Worm (Caenorhabditis elegans): ENCODE measurements around the gene C04C11.1.
"Not testable (repeated sequence)": the region's sequence is repeated elsewhere in the genome, so short reads cannot be mapped to it uniquely, and the experiment has no call there.

Gene C04C11.1

ce11 chrX:14020290-14020689 is at the start of gene C04C11.1:
TSS of gene C04C11.1 (plus strand) at chrX:14020590.
- TF ChIP-seq attf-4 (tag; optimal IDR thresholded peaks at IDR 0.05) (no peak), nhr-42 (GFP tag; IDR thresholded peaks at IDR 0.05) (no peak), ctbp-1 (GFP tag; IDR thresholded peaks at IDR 0.05) (no peak), zfp-3 (GFP tag; conservative IDR thresholded peaks at IDR 0.05) (no peak), mes-2 (tag; optimal IDR thresholded peaks at IDR 0.05; ENCODE audit: poor library complexity, severe bottlenecking) (no peak), F26F4.8 (GFP tag; conservative IDR thresholded peaks at IDR 0.05) (no peak), dmd-6 (GFP tag; IDR thresholded peaks at IDR 0.05) (no peak), F44E2.7 (GFP tag; IDR thresholded peaks at IDR 0.05) (no peak)

- TF ChIP-seq madf-5 (GFP tag; IDR thresholded peaks at IDR 0.05): peak; percentile 77 to 83; a peak in 3 of 4 replicates
- peak; percentile 76 for TF ChIP-seq php-3 (GFP tag; IDR thresholded peaks at IDR 0.05)
- peak; percentile 87 for TF ChIP-seq nhr-41 (GFP tag; IDR thresholded peaks at IDR 0.05)
- 0 out of 2 replicates have a peak, but pooled peaks have one; percentile 51 for TF ChIP-seq D1046.2 (GFP tag; IDR thresholded peaks at IDR 0.05)
- peak; percentile 89 for TF ChIP-seq snpc-1.2 (GFP tag; IDR thresholded peaks at IDR 0.05)
- peak; percentile 90 for TF ChIP-seq egl-43 (GFP tag; IDR thresholded peaks at IDR 0.05)
- peak; percentile 32; the same call in 1 of the 2 replicates for TF ChIP-seq hmg-1.1 (GFP tag; IDR thresholded peaks at IDR 0.05)
- TF ChIP-seq dmd-6 (GFP tag; IDR thresholded peaks at IDR 0.05): peak; percentile 52; the same call in 1 of the 2 replicates
- peak; percentile 86 for TF ChIP-seq dmd-9 (GFP tag; IDR thresholded peaks at IDR 0.05)
- TF ChIP-seq zfp-3 (GFP tag; conservative IDR thresholded peaks at IDR 0.05): 0 out of 2 replicates have a peak, but pooled peaks have one; percentile 54
- TF ChIP-seq ZK337.2 (GFP tag; IDR thresholded peaks at IDR 0.05): peak; percentile 52; the same call in 1 of the 2 replicates
- TF ChIP-seq nhr-42 (GFP tag; IDR thresholded peaks at IDR 0.05): peak; percentile 38; the same call in 1 of the 2 replicates
- peak; percentile 76; the same call in 1 of the 2 replicates for TF ChIP-seq F44E2.7 (GFP tag; IDR thresholded peaks at IDR 0.05)
- TF ChIP-seq tra-1 (GFP tag; IDR thresholded peaks at IDR 0.05): peak; percentile 93
- peak; percentile 74 for TF ChIP-seq lin-38 (GFP tag; IDR thresholded peaks at IDR 0.05)
- peak; percentile 47; the same call in 1 of the 2 replicates for TF ChIP-seq saeg-2 (GFP tag; IDR thresholded peaks at IDR 0.05)
- peak; percentile 81 for TF ChIP-seq T26A8.4 (GFP tag; IDR thresholded peaks at IDR 0.05)
- TF ChIP-seq Y105C5A.15 (GFP tag; IDR thresholded peaks at IDR 0.05): peak; percentile 62; the same call in 1 of the 2 replicates
- peak; percentile 48; the same call in 1 of the 2 replicates for TF ChIP-seq ceh-20 (GFP tag; IDR thresholded peaks at IDR 0.05)
- TF ChIP-seq lim-7 (GFP tag; IDR thresholded peaks at IDR 0.05): peak; percentile 96
- peak; percentile 90 for TF ChIP-seq dmd-8 (GFP tag; IDR thresholded peaks at IDR 0.05)
- TF ChIP-seq lin-29 (GFP tag; IDR thresholded peaks at IDR 0.05): peak; percentile 33; the same call in 1 of the 2 replicates
- peak; percentile 81 for TF ChIP-seq lin-1 (GFP tag; IDR thresholded peaks at IDR 0.05)
- TF ChIP-seq F26F4.8 (GFP tag; conservative IDR thresholded peaks at IDR 0.05): peak; percentile 94
- TF ChIP-seq arid-1 (GFP tag; conservative IDR thresholded peaks at IDR 0.05): peak; percentile 75
- peak; percentile 93 for TF ChIP-seq pha-4 (GFP tag; IDR thresholded peaks at IDR 0.05)
- TF ChIP-seq pha-4 (tag; optimal IDR thresholded peaks at IDR 0.05): not testable (repeated sequence)
- peak; percentile 72 for TF ChIP-seq vab-7 (GFP tag; IDR thresholded peaks at IDR 0.05)
- TF ChIP-seq madf-9 (GFP tag; conservative IDR thresholded peaks at IDR 0.05): peak; percentile 68
- TF ChIP-seq mes-2 (tag; optimal IDR thresholded peaks at IDR 0.05; ENCODE audit: poor library complexity, severe bottlenecking): peak; percentile 24
- 0 out of 2 replicates have a peak, but pooled peaks have one; percentile 48 for TF ChIP-seq mxl-2 (GFP tag; conservative IDR thresholded peaks at IDR 0.05)
- TF ChIP-seq mdt-29 (GFP tag; IDR thresholded peaks at IDR 0.05): peak; percentile 62; the same call in 1 of the 2 replicates
- TF ChIP-seq ctbp-1 (GFP tag; IDR thresholded peaks at IDR 0.05): peak; percentile 68; the same call in 1 of the 2 replicates
- TF ChIP-seq Y48G9A.11 (GFP tag; IDR thresholded peaks at IDR 0.05): peak; percentile 75
Observed at ce11 chrX:13973086-13973485, 47.3 kb upstream of the C04C11.1 start.

- TF ChIP-seq zip-11 (GFP tag; IDR thresholded peaks at IDR 0.05) (no peak), daf-19 (GFP tag; conservative IDR thresholded peaks at IDR 0.05) (no peak), daf-16 (GFP tag; optimal IDR thresholded peaks at IDR 0.05) (no peak), daf-16 (tag; optimal IDR thresholded peaks at IDR 0.05) (peak; percentile 45), duxl-1 (tag; optimal IDR thresholded peaks at IDR 0.05; ENCODE audit: poor library complexity) (no peak), nhr-102 (tag; optimal IDR thresholded peaks at IDR 0.05) (no peak), nhr-111 (GFP tag; optimal IDR thresholded peaks at IDR 0.05) (no peak), nhr-76 (tag; optimal IDR thresholded peaks at IDR 0.05) (no peak), daf-8 (GFP tag; IDR thresholded peaks at IDR 0.05) (no peak), ceh-20 (GFP tag; IDR thresholded peaks at IDR 0.05) (no peak), ztf-7 (tag; optimal IDR thresholded peaks at IDR 0.05) (no peak), dpl-1 (GFP tag; optimal IDR thresholded peaks at IDR 0.05) (no peak), lin-15B (tag; optimal IDR thresholded peaks at IDR 0.05) (no peak), lin-39 (tag; optimal IDR thresholded peaks at IDR 0.05) (no peak)
Observed at ce11 chrX:13973769-13974168, 46.6 kb upstream of the C04C11.1 start.
